Fruit fly (Drosophila melanogaster) whole organism, embryonic: Measurements from ENCODE around the gene ash1.

Source experiments
- Aef1 ChIP-seq: fragments of 200-800 bp; sonication (Bioruptor generic); IDR thresholded peaks from 3 replicates; pipeline ENCODE4 v1.3.6; 2022; ENCODE audit warnings: missing biosample characterization, missing genetic modification characterization
- Antp ChIP-seq: fragments of 200-800 bp; sonication (Bioruptor generic); optimal IDR thresholded peaks from 3 replicates; lab custom pipeline; 2016; ENCODE audit warnings: missing biosample characterization, missing genetic modification characterization
- Atf-2 ChIP-seq: fragments of 200-800 bp; sonication (Bioruptor generic); optimal IDR thresholded peaks from 2 replicates; lab custom pipeline; 2016; ENCODE audit warnings: missing biosample characterization, missing genetic modification characterization
- Bgb ChIP-seq: fragments of 200-800 bp; sonication (Bioruptor generic); IDR thresholded peaks from 2 replicates; pipeline ENCODE4 v1.3.6; 2022; ENCODE audit warnings: missing biosample characterization, missing genetic modification characterization; ENCODE audit not compliant: partially characterized antibody
- CG10274 ChIP-seq: fragments of 200-800 bp; sonication (Bioruptor generic); optimal IDR thresholded peaks from 3 replicates; lab custom pipeline; 2017; ENCODE audit warnings: missing biosample characterization, mild to moderate bottlenecking, missing genetic modification characterization
- CG12219 ChIP-seq: fragments of 200-800 bp; sonication (Bioruptor generic); optimal IDR thresholded peaks from 3 replicates; lab custom pipeline; 2018; ENCODE audit warnings: missing biosample characterization, mild to moderate bottlenecking, missing genetic modification characterization
- CG12299 ChIP-seq: fragments of 200-800 bp; sonication (Bioruptor generic); optimal IDR thresholded peaks from 2 replicates; lab custom pipeline; 2018; ENCODE audit warnings: missing biosample characterization, mild to moderate bottlenecking, missing genetic modification characterization
- CG12769 ChIP-seq: fragments of 200-800 bp; sonication (Bioruptor generic); optimal IDR thresholded peaks from 2 replicates; lab custom pipeline; 2019; ENCODE audit warnings: missing biosample characterization, mild to moderate bottlenecking, missing genetic modification characterization, moderate library complexity
- CG13287 ChIP-seq: fragments of 200-800 bp; sonication (Bioruptor generic); IDR thresholded peaks from 2 replicates; pipeline ENCODE4 v1.3.6; 2022; ENCODE audit warnings: missing biosample characterization, missing genetic modification characterization; ENCODE audit not compliant: partially characterized antibody
- CG16863 ChIP-seq: fragments of 200-800 bp; sonication (Bioruptor generic); optimal IDR thresholded peaks from 3 replicates; lab custom pipeline; 2016; ENCODE audit warnings: missing biosample characterization, missing genetic modification characterization
- CG17186 ChIP-seq: fragments of 200-800 bp; sonication (Bioruptor generic); optimal IDR thresholded peaks from 3 replicates; lab custom pipeline; 2017; ENCODE audit warnings: missing biosample characterization, missing genetic modification reagents, missing genetic modification characterization
- CG17612 ChIP-seq: fragments of 200-800 bp; sonication (Bioruptor generic); IDR thresholded peaks from 2 replicates; pipeline ENCODE4 v1.3.6; 2022; ENCODE audit warnings: missing biosample characterization, missing genetic modification characterization
- CG32532 ChIP-seq: fragments of 200-800 bp; sonication (Bioruptor generic); IDR thresholded peaks from 2 replicates; pipeline ENCODE4 v1.3.6; 2022; ENCODE audit warnings: missing biosample characterization, missing genetic modification characterization
- CG42726 ChIP-seq: fragments of 200-800 bp; sonication (Bioruptor generic); IDR thresholded peaks from 2 replicates; pipeline ENCODE4 v1.3.6; 2022; ENCODE audit warnings: missing biosample characterization, missing genetic modification characterization; ENCODE audit not compliant: partially characterized antibody
- CG43689 ChIP-seq: fragments of 200-800 bp; sonication (Bioruptor generic); IDR thresholded peaks from 2 replicates; pipeline ENCODE4 v1.3.6; 2022; ENCODE audit warnings: missing biosample characterization, missing genetic modification characterization
- CG5180 ChIP-seq: fragments of 200-800 bp; sonication (Bioruptor generic); optimal IDR thresholded peaks from 3 replicates; lab custom pipeline; 2017; ENCODE audit warnings: missing biosample characterization, missing genetic modification characterization, mild to moderate bottlenecking, moderate library complexity, missing genetic modification reagents
- CG5953 ChIP-seq: fragments of 200-800 bp; sonication (Bioruptor generic); IDR thresholded peaks from 2 replicates; pipeline ENCODE4 v1.3.6; 2022; ENCODE audit warnings: missing biosample characterization, missing genetic modification characterization
- CG6689 ChIP-seq: fragments of 200-800 bp; sonication (Bioruptor generic); IDR thresholded peaks from 2 replicates; pipeline ENCODE4 v1.3.6; 2022; ENCODE audit warnings: missing biosample characterization, missing genetic modification characterization
- CG6765 ChIP-seq: fragments of 200-800 bp; sonication (Bioruptor generic); optimal IDR thresholded peaks from 3 replicates; lab custom pipeline; 2017; ENCODE audit warnings: missing biosample characterization, mild to moderate bottlenecking, missing genetic modification characterization
- CG7271 ChIP-seq: fragments of 200-800 bp; sonication (Bioruptor generic); optimal IDR thresholded peaks from 2 replicates; lab custom pipeline; 2018; ENCODE audit warnings: missing biosample characterization, mild to moderate bottlenecking, missing genetic modification characterization, moderate library complexity
- CG7928 ChIP-seq: fragments of 200-800 bp; sonication (Bioruptor generic); optimal IDR thresholded peaks from 2 replicates; lab custom pipeline; 2017; ENCODE audit warnings: missing biosample characterization, mild to moderate bottlenecking, missing genetic modification characterization
- CG8290 ChIP-seq, 3 experiments: fragments of 200-800 bp; sonication (Bioruptor generic); optimal IDR thresholded peaks; 2 replicates each; lab custom pipeline; 2016 to 2019; ENCODE audit warnings: missing biosample characterization in 3 of 3, missing genetic modification characterization in 3 of 3, mild to moderate bottlenecking in 2 of 3, moderate library complexity in 1 of 3
- Dbx ChIP-seq: fragments of 200-800 bp; sonication (Bioruptor generic); IDR thresholded peaks from 3 replicates; pipeline ENCODE4 v1.3.6; 2022; ENCODE audit warnings: missing biosample characterization, missing genetic modification characterization
- Dp ChIP-seq: fragments of 200-800 bp; sonication (Bioruptor generic); optimal IDR thresholded peaks from 2 replicates; lab custom pipeline; 2018; ENCODE audit warnings: missing biosample characterization, mild to moderate bottlenecking, missing genetic modification characterization, moderate library complexity
- Fer3 ChIP-seq: fragments of 200-800 bp; sonication (Bioruptor generic); optimal IDR thresholded peaks from 2 replicates; lab custom pipeline; 2018; ENCODE audit warnings: missing biosample characterization, mild to moderate bottlenecking, missing genetic modification characterization, moderate library complexity
- Hr51 ChIP-seq, 2 experiments: fragments of 200-800 bp; sonication (Bioruptor generic); optimal IDR thresholded peaks; 2 replicates in 1 of 2; 3 replicates in 1 of 2; lab custom pipeline; 2016 to 2018; ENCODE audit warnings: missing biosample characterization in 2 of 2, missing genetic modification characterization in 2 of 2, mild to moderate bottlenecking in 1 of 2, moderate library complexity in 1 of 2
- Hsf ChIP-seq: fragments of 200-800 bp; sonication (Bioruptor generic); optimal IDR thresholded peaks from 3 replicates; lab custom pipeline; 2016; ENCODE audit warnings: missing biosample characterization, missing genetic modification characterization
- MBD-R2 ChIP-seq: fragments of 200-800 bp; sonication (Bioruptor generic); IDR thresholded peaks from 2 replicates; pipeline ENCODE4 v1.3.6; 2022; ENCODE audit warnings: missing biosample characterization, missing genetic modification characterization
- Side ChIP-seq: fragments of 200-800 bp; sonication (Bioruptor generic); optimal IDR thresholded peaks from 2 replicates; lab custom pipeline; 2016; ENCODE audit warnings: missing biosample characterization, missing genetic modification characterization
- ab ChIP-seq: fragments of 200-800 bp; sonication (Bioruptor generic); optimal IDR thresholded peaks from 2 replicates; lab custom pipeline; 2016; ENCODE audit warnings: missing biosample characterization, missing genetic modification characterization
- abd-A ChIP-seq: fragments of 200-800 bp; sonication (Bioruptor generic); optimal IDR thresholded peaks from 3 replicates; lab custom pipeline; 2019; ENCODE audit warnings: missing biosample characterization, mild to moderate bottlenecking, missing genetic modification characterization, moderate library complexity
- al ChIP-seq: fragments of 200-800 bp; sonication (Bioruptor generic); IDR thresholded peaks from 2 replicates; pipeline ENCODE4 v1.3.6; 2022; ENCODE audit warnings: missing biosample characterization, missing genetic modification characterization
- ci ChIP-seq: fragments of 200-800 bp; sonication (Bioruptor generic); IDR thresholded peaks from 3 replicates; pipeline ENCODE4 v1.3.6; 2022; ENCODE audit warnings: missing biosample characterization, missing genetic modification characterization
- croc ChIP-seq: fragments of 200-800 bp; sonication (Bioruptor generic); conservative IDR thresholded peaks from 3 replicates; pipeline ENCODE4 v1.3.6; 2022; ENCODE audit warnings: missing biosample characterization, missing genetic modification characterization
- eve ChIP-seq, 2 experiments: fragments of >200 bp; optimal IDR thresholded peaks; 2 replicates each; lab custom pipeline; 2017; ENCODE audit warnings: missing biosample characterization in 2 of 2, missing genetic modification characterization in 2 of 2
- gem ChIP-seq: fragments of 200-800 bp; sonication (Bioruptor generic); optimal IDR thresholded peaks from 2 replicates; lab custom pipeline; 2019; ENCODE audit warnings: missing biosample characterization, mild to moderate bottlenecking, missing genetic modification characterization, moderate library complexity
- h ChIP-seq: fragments of >200 bp; optimal IDR thresholded peaks from 2 replicates; lab custom pipeline; 2017
- inv ChIP-seq: fragments of 200-800 bp; sonication (Bioruptor generic); IDR thresholded peaks from 2 replicates; pipeline ENCODE4 v1.3.6; 2022; ENCODE audit warnings: missing biosample characterization, missing genetic modification characterization; ENCODE audit not compliant: partially characterized antibody
- kah ChIP-seq: fragments of 200-800 bp; sonication (Bioruptor generic); optimal IDR thresholded peaks from 2 replicates; lab custom pipeline; 2018; ENCODE audit warnings: missing biosample characterization, mild to moderate bottlenecking, missing genetic modification characterization
- lbe ChIP-seq: fragments of 200-800 bp; sonication (Bioruptor generic); optimal IDR thresholded peaks from 2 replicates; lab custom pipeline; 2016; ENCODE audit warnings: missing biosample characterization, mild to moderate bottlenecking, missing genetic modification characterization
- oc ChIP-seq: fragments of 200-800 bp; sonication (Bioruptor generic); optimal IDR thresholded peaks from 2 replicates; lab custom pipeline; 2018; ENCODE audit warnings: missing biosample characterization, mild to moderate bottlenecking, missing genetic modification characterization, moderate library complexity
- otp ChIP-seq: fragments of 200-800 bp; sonication (Bioruptor generic); IDR thresholded peaks from 3 replicates; pipeline ENCODE4, ENCODE4 v1.3.6; 2022; ENCODE audit warnings: missing biosample characterization, missing genetic modification characterization
- pb ChIP-seq: fragments of 200-800 bp; sonication (Bioruptor generic); optimal IDR thresholded peaks from 3 replicates; lab custom pipeline; 2016; ENCODE audit warnings: missing biosample characterization, missing genetic modification characterization
- pzg ChIP-seq: fragments of 200-800 bp; sonication (Bioruptor generic); optimal IDR thresholded peaks from 3 replicates; lab custom pipeline; 2018; ENCODE audit warnings: missing biosample characterization, mild to moderate bottlenecking, missing genetic modification characterization, moderate library complexity
- ro ChIP-seq: fragments of 200-800 bp; sonication (Bioruptor generic); IDR thresholded peaks from 2 replicates; pipeline ENCODE4 v1.3.6; 2022; ENCODE audit warnings: missing biosample characterization, missing genetic modification characterization
- sim ChIP-seq: fragments of 200-800 bp; sonication (Bioruptor generic); IDR thresholded peaks from 2 replicates; pipeline ENCODE4 v1.3.6; 2022; ENCODE audit warnings: missing biosample characterization, missing genetic modification characterization
- slp2 ChIP-seq: fragments of 200-800 bp; sonication (Bioruptor generic); optimal IDR thresholded peaks from 2 replicates; lab custom pipeline; 2016; ENCODE audit warnings: missing biosample characterization, missing genetic modification characterization
- sqz ChIP-seq: fragments of 200-800 bp; sonication (Bioruptor generic); optimal IDR thresholded peaks from 3 replicates; lab custom pipeline; 2018; ENCODE audit warnings: missing biosample characterization, mild to moderate bottlenecking, missing genetic modification characterization
- tx ChIP-seq: fragments of 200-800 bp; sonication (Bioruptor generic); optimal IDR thresholded peaks from 2 replicates; lab custom pipeline; 2016; ENCODE audit warnings: missing biosample characterization, missing genetic modification characterization
- vvl ChIP-seq: fragments of 200-800 bp; sonication (Bioruptor generic); IDR thresholded peaks from 2 replicates; pipeline ENCODE4 v1.3.6; 2022; ENCODE audit warnings: missing biosample characterization, missing genetic modification characterization

Gene ash1

DNA sequence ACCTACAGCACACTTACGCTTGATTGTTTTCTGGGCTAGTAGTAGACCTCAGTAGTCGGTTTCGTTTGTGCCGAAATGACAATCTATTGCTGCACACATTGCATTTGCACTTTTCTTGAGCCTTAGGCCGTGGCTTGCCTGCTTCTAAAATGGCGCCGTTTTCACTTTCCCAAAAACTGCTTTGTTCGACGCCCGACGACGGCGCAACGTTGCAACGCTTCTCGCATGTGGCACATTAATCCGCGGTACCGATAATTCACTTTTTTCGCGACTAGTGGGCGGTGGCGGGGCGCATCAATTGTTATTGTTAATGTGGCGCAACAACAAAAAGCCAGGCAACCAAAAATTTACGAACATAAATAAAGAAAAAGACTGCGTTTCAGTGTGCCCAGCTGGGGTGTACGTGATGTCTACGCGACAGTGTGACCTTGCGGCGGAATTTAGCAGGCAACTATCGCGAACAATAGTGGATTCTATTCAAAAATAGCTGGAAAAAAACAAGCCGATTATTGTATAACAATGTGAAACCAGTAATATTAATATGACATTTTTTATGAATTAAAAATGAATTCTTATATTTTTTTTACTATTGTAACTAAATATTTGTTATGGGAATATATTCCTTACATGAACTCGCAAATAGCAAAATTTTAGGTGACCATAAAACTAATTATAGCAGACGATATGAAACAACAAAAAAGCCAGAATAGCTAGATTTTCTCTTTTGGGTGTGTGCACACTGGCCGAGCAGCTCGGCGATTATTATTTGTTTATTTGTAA, at the start of gene ash1, which contains the start of gene Taf6 (continued):
- TF ChIP-seq lbe (no peak), kah (GFP tag; lab: Kevin White, UChicago) (no peak), Dp (GFP tag; lab: Kevin White, UChicago) (peak; percentile 18), CG13287 (GFP tag; lab: Robert Waterston, UW) (peak; percentile 73), CG43689 (GFP tag; lab: Robert Waterston, UW) (no peak), CG7928 (no peak), Bgb (GFP tag; lab: Robert Waterston, UW) (peak; percentile 61), ci (GFP tag; lab: Robert Waterston, UW) (no peak), vvl (GFP tag; lab: Robert Waterston, UW) (no peak), Antp (GFP tag; lab: Kevin White, UChicago) (no peak), CG6765 (GFP tag; lab: Kevin White, UChicago) (no peak), otp (no peak), Fer3 (tag; lab: Kevin White, UChicago) (no peak), inv (GFP tag; lab: Robert Waterston, UW) (peak; percentile 58; the same call in 1 of the 2 replicates), oc (tag; lab: Kevin White, UChicago) (no peak), CG12219 (GFP tag; lab: Kevin White, UChicago) (no peak), CG12769 (tag; lab: Kevin White, UChicago) (no peak), Dbx (GFP tag; lab: Robert Waterston, UW) (no peak), croc (GFP tag; lab: Robert Waterston, UW) (no peak), pb (no peak), CG32532 (GFP tag; lab: Robert Waterston, UW) (no peak), Hr51 (GFP tag; optimal IDR thresholded peaks at IDR 0.05; lab: Kevin White, UChicago) (no peak), Side (GFP tag; lab: Kevin White, UChicago) (no peak), CG17612 (GFP tag; lab: Robert Waterston, UW) (no peak), al (GFP tag; lab: Robert Waterston, UW) (no peak), Atf-2 (GFP tag; lab: Kevin White, UChicago) (no peak), CG16863 (GFP tag; lab: Kevin White, UChicago) (no peak), gem (tag; lab: Kevin White, UChicago) (no peak), CG6689 (no peak), CG8290 (GFP tag; optimal IDR thresholded peaks at IDR 0.05; lab: Kevin White, UChicago) (no peak), CG8290 (tag; optimal IDR thresholded peaks at IDR 0.05; lab: Kevin White, UChicago) (no peak), CG10274 (GFP tag; lab: Kevin White, UChicago) (no peak), eve (GFP tag; optimal IDR thresholded peaks at IDR 0.05; lab: Kevin White, UChicago) (no peak), CG12299 (tag; lab: Kevin White, UChicago) (no peak), ro (no peak), MBD-R2 (GFP tag; lab: Robert Waterston, UW) (peak; percentile 48), CG42726 (GFP tag; lab: Robert Waterston, UW) (no peak), tx (GFP tag; lab: Kevin White, UChicago) (no peak), abd-A (tag; lab: Kevin White, UChicago) (no peak), CG5953 (GFP tag; lab: Robert Waterston, UW) (no peak), pzg (GFP tag; lab: Kevin White, UChicago) (peak; percentile 64), Aef1 (GFP tag; lab: Robert Waterston, UW) (no peak), sqz (GFP tag; lab: Kevin White, UChicago) (no peak), h (lab: Kevin White, UChicago) (no peak), CG17186 (GFP tag; lab: Kevin White, UChicago) (no peak), CG5180 (GFP tag; lab: Kevin White, UChicago) (no peak), sim (GFP tag; lab: Robert Waterston, UW) (no peak), ab (no peak), Hsf (GFP tag; lab: Kevin White, UChicago) (no peak), slp2 (GFP tag; lab: Kevin White, UChicago) (no peak), CG7271 (no peak)
